Fruit fly (Drosophila melanogaster): Measurements from ENCODE around the gene CG7202.

The CG7202 gene

DNA sequence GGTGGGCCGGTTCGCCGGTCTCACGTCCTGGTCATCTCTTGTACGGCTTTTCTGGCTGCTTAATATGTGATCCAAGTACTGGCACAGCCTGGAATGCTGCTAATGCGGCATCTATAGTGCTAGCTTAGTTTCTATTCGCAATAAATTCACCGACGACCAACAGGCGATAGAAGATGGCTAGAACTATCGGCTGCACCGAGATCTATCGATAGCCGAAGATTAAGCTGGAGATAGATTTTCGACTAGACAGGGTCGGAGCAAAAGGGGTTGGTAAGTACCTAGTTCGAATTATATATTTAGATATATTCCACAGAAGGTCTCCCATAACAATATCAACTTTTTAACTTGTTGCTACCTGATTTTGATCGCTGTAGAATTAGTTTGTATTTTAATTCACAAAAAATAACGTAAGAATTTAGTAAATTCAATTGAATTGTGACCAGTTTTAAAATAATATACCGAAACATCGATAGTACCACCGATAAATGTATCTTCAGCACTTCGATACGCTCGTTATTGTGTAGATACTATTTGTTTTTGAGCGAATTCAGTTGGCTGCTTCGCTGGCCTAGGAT lies 14.9 kb upstream of the CG7202 start, which contains the start of the genes Glg1 and M6 (continued):
- TF ChIP-seq CG9727 (GFP tag; optimal IDR thresholded peaks at IDR 0.05) = peak; percentile 67
- TF ChIP-seq CG30431 (GFP tag; optimal IDR thresholded peaks at IDR 0.05) = no peak
- peak; percentile 15 for TF ChIP-seq da (GFP tag; optimal IDR thresholded peaks at IDR 0.05)
- TF ChIP-seq MBD-R2 (GFP tag; IDR thresholded peaks at IDR 0.05) = peak; percentile 73
- no peak for TF ChIP-seq wor (GFP tag; IDR thresholded peaks at IDR 0.05)
- TF ChIP-seq Nf-YC (tag; optimal IDR thresholded peaks at IDR 0.05) = peak; percentile 64
- peak; percentile 42 for TF ChIP-seq CG1647 (GFP tag; optimal IDR thresholded peaks at IDR 0.05)
- TF ChIP-seq CkIIα-i1 (GFP tag; IDR thresholded peaks at IDR 0.05) = no peak
- TF ChIP-seq fd96Cb (tag; optimal IDR thresholded peaks at IDR 0.05) = peak; percentile 10
- TF ChIP-seq Dbx (GFP tag; IDR thresholded peaks at IDR 0.05) = peak; percentile 74
- peak; percentile 64 for TF ChIP-seq Antp (GFP tag; optimal IDR thresholded peaks at IDR 0.05)
- TF ChIP-seq Ets65A (GFP tag) = peak; percentile 94
- no peak for TF ChIP-seq CG3726 (GFP tag; IDR thresholded peaks at IDR 0.05)
- TF ChIP-seq crp (GFP tag; optimal IDR thresholded peaks at IDR 0.05) = peak in 1 of 2 experiments; percentile 29
- no peak for TF ChIP-seq Nf-YA (GFP tag; IDR thresholded peaks at IDR 0.05)
- TF ChIP-seq CG6689 (GFP tag; IDR thresholded peaks at IDR 0.05) = peak; percentile 49; the same call in 1 of the 2 replicates
- TF ChIP-seq Elba2 (GFP tag; optimal IDR thresholded peaks at IDR 0.05) = peak; percentile 51
- TF ChIP-seq btn (GFP tag; optimal IDR thresholded peaks at IDR 0.05) = no peak
- TF ChIP-seq CG3847 (GFP tag; IDR thresholded peaks at IDR 0.05) = peak; percentile 73
- TF ChIP-seq br (optimal IDR thresholded peaks at IDR 0.05) = no peak
- TF ChIP-seq hbn (GFP tag; IDR thresholded peaks at IDR 0.05; ENCODE audit: partially characterized antibody) = peak; percentile 88
- TF ChIP-seq CG11093 (GFP tag; IDR thresholded peaks at IDR 0.05) = no peak
- TF ChIP-seq CG4328 (GFP tag; optimal IDR thresholded peaks at IDR 0.05) = peak; percentile 29
- peak; percentile 69 for TF ChIP-seq CG3281 (GFP tag; optimal IDR thresholded peaks at IDR 0.05)
- no peak for TF ChIP-seq CG3065 (GFP tag; optimal IDR thresholded peaks at IDR 0.05)
- peak; percentile 18 for TF ChIP-seq CG17802 (tag; optimal IDR thresholded peaks at IDR 0.05)
- peak; percentile 93 for TF ChIP-seq nerfin-2 (GFP tag; IDR thresholded peaks at IDR 0.05; ENCODE audit: partially characterized antibody)
- no peak for TF ChIP-seq CG14050 (GFP tag; IDR thresholded peaks at IDR 0.05)
- TF ChIP-seq Hmr (GFP tag; optimal IDR thresholded peaks at IDR 0.05) = peak; percentile 60
- peak; percentile 54 for TF ChIP-seq CG33557 (GFP tag; optimal IDR thresholded peaks at IDR 0.05)
- no peak for TF ChIP-seq CG15073 (GFP tag; optimal IDR thresholded peaks at IDR 0.05)
- TF ChIP-seq peb (GFP tag; IDR thresholded peaks at IDR 0.05) = 0 out of 2 replicates have a peak, but pooled peaks have one; percentile 13
- no peak for TF ChIP-seq disco-r (GFP tag; optimal IDR thresholded peaks at IDR 0.05)
- TF ChIP-seq CG3838 (GFP tag; optimal IDR thresholded peaks at IDR 0.05) = peak; percentile 43
- TF ChIP-seq mirr (GFP tag; optimal IDR thresholded peaks at IDR 0.05) = no peak
- TF ChIP-seq CG11696 (GFP tag; IDR thresholded peaks at IDR 0.05) = no peak
- TF ChIP-seq sima (GFP tag; optimal IDR thresholded peaks at IDR 0.05) = no peak
- TF ChIP-seq CG33213 (GFP tag; optimal IDR thresholded peaks at IDR 0.05) = peak; percentile 29
- 0 out of 2 replicates have a peak, but pooled peaks have one; percentile 32 for TF ChIP-seq ara (GFP tag; IDR thresholded peaks at IDR 0.05)
- no peak for TF ChIP-seq MTF-1 (GFP tag; optimal IDR thresholded peaks at IDR 0.05; ENCODE audit: borderline replicate concordance)
- peak; percentile 35; the same call in 1 of the 2 replicates for TF ChIP-seq HLH3B (GFP tag; IDR thresholded peaks at IDR 0.05)
- TF ChIP-seq run (tag; optimal IDR thresholded peaks at IDR 0.05) = no peak
- peak; percentile 85 for TF ChIP-seq slbo (GFP tag; IDR thresholded peaks at IDR 0.05)
- peak; percentile 55 for TF ChIP-seq CG10654 (GFP tag; optimal IDR thresholded peaks at IDR 0.05)
- no peak for TF ChIP-seq hkb (optimal IDR thresholded peaks at IDR 0.05)
- TF ChIP-seq hkb (GFP tag; IDR thresholded peaks at IDR 0.05) = peak; percentile 68
- TF ChIP-seq eyg (GFP tag; optimal IDR thresholded peaks at IDR 0.05) = no peak
- TF ChIP-seq CG10274 (GFP tag; optimal IDR thresholded peaks at IDR 0.05) = no peak
- no peak for TF ChIP-seq ac (GFP tag; optimal IDR thresholded peaks at IDR 0.05)
- peak; percentile 77 for TF ChIP-seq CG2678 (tag; optimal IDR thresholded peaks at IDR 0.05)
- peak; percentile 37 for TF ChIP-seq pnt (GFP tag; optimal IDR thresholded peaks at IDR 0.05)
- no peak for TF ChIP-seq CG11398 (GFP tag; optimal IDR thresholded peaks at IDR 0.05)
